Fruit fly (Drosophila melanogaster): ENCODE data around the gene GluRIIC.

The GluRIIC gene

DNA sequence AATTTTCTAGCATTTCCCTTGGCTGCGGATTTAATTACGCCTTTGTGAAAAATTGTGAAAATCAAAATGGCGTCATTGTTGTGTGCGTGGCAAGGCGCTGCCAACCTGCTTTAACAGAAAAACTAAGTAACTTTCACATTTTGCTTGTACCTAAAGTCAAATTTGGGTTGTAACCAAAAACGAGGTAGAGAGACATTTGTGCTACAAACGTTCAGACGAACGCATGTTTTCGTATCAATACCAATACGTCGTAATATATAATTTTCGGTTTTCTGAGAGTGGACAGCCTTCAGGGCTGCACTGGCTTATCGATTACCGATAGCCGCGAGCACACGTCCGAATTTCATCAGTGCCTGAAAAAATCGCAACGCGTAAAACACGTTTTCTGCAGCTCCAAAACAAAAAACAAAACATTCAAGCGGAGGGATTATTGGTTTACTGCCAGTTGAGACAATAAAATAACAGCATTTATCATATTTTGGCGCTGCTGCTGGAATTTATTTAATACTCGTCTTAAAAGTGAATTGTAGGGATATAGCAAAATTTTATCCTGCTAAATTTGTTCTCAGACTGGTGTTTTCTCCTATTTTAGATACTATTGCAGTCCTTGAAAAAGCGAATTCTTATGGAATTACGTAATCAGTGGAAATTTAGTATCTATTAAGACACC lies 43.0 kb upstream of the GluRIIC start (continued):
- TF ChIP-seq Sry-β (GFP tag; optimal IDR thresholded peaks at IDR 0.05) (no peak), pita (GFP tag; optimal IDR thresholded peaks at IDR 0.05) (no peak), cad (GFP tag; optimal IDR thresholded peaks at IDR 0.05) (no peak), Fer3 (tag; optimal IDR thresholded peaks at IDR 0.05) (peak; percentile 48), Lpt (GFP tag; optimal IDR thresholded peaks at IDR 0.05) (no peak), Gug (GFP tag; IDR thresholded peaks at IDR 0.05) (peak; percentile 71), Dip2 (GFP tag; IDR thresholded peaks at IDR 0.05) (no peak), ato (GFP tag; IDR thresholded peaks at IDR 0.05; ENCODE audit: partially characterized antibody) (no peak), lov (optimal IDR thresholded peaks at IDR 0.05) (no peak), lov (GFP tag; IDR thresholded peaks at IDR 0.05) (0 out of 3 replicates have a peak, but pooled peaks have one; percentile 58), CG8478 (optimal IDR thresholded peaks at IDR 0.05) (no peak), CG10431 (GFP tag; optimal IDR thresholded peaks at IDR 0.05) (peak; percentile 21), CG8281 (tag; optimal IDR thresholded peaks at IDR 0.05) (no peak), CG12391 (tag; optimal IDR thresholded peaks at IDR 0.05) (peak; percentile 59), CG30020 (tag; optimal IDR thresholded peaks at IDR 0.05) (no peak), CG13624 (GFP tag; optimal IDR thresholded peaks at IDR 0.05) (peak; percentile 92), Jarid2 (GFP tag; optimal IDR thresholded peaks at IDR 0.05) (no peak), grn (GFP tag; optimal IDR thresholded peaks at IDR 0.05) (no peak), pnt (GFP tag; optimal IDR thresholded peaks at IDR 0.05) (peak; percentile 53), CG14441 (GFP tag; IDR thresholded peaks at IDR 0.05) (peak; percentile 74), CG1024 (GFP tag; IDR thresholded peaks at IDR 0.05) (no peak; the same call in 1 of the 2 replicates), danr (GFP tag; IDR thresholded peaks at IDR 0.05) (no peak), CG33213 (GFP tag; optimal IDR thresholded peaks at IDR 0.05) (peak; percentile 57), oc (tag; optimal IDR thresholded peaks at IDR 0.05) (peak; percentile 50), CG18599 (GFP tag; optimal IDR thresholded peaks at IDR 0.05) (peak; percentile 74), HmgD (GFP tag; optimal IDR thresholded peaks at IDR 0.05) (peak; percentile 44), ttk (GFP tag; IDR thresholded peaks at IDR 0.05) (peak; percentile 36; the same call in 1 of the 2 replicates), slp2 (GFP tag; optimal IDR thresholded peaks at IDR 0.05) (peak; percentile 77), zen2 (GFP tag; IDR thresholded peaks at IDR 0.05; ENCODE audit: partially characterized antibody) (no peak), cas (GFP tag; IDR thresholded peaks at IDR 0.05) (0 out of 2 replicates have a peak, but pooled peaks have one; percentile 29), Opbp (GFP tag; IDR thresholded peaks at IDR 0.05; ENCODE audit: partially characterized antibody) (peak; percentile 43; the same call in 1 of the 3 replicates), Ssrp (tag; optimal IDR thresholded peaks at IDR 0.05) (peak; percentile 67), PHDP (tag; optimal IDR thresholded peaks at IDR 0.05) (peak; percentile 50), usp (GFP tag; optimal IDR thresholded peaks at IDR 0.05) (no peak), CG16815 (GFP tag; optimal IDR thresholded peaks at IDR 0.05) (peak; percentile 43), Dll (GFP tag; IDR thresholded peaks at IDR 0.05; ENCODE audit: partially characterized antibody) (peak; percentile 50; the same call in 1 of the 4 replicates), C15 (GFP tag; IDR thresholded peaks at IDR 0.05) (0 out of 3 replicates have a peak, but pooled peaks have one; percentile 44), yki (optimal IDR thresholded peaks at IDR 0.05) (no peak), fd102C (GFP tag; optimal IDR thresholded peaks at IDR 0.05) (no peak), CG8765 (GFP tag; IDR thresholded peaks at IDR 0.05) (peak; percentile 51; the same call in 1 of the 2 replicates), CG10267 (tag; optimal IDR thresholded peaks at IDR 0.05) (peak; percentile 29), gsb-n (tag; optimal IDR thresholded peaks at IDR 0.05) (peak; percentile 46), B-H1 (GFP tag; IDR thresholded peaks at IDR 0.05) (peak; percentile 30; the same call in 1 of the 3 replicates), Trl (optimal IDR thresholded peaks at IDR 0.05) (no peak), Trl (GFP tag; optimal IDR thresholded peaks at IDR 0.05) (peak; percentile 81), CG17612 (GFP tag; IDR thresholded peaks at IDR 0.05) (no peak), Bdp1 (GFP tag; optimal IDR thresholded peaks at IDR 0.05) (peak; percentile 62), ems (GFP tag; optimal IDR thresholded peaks at IDR 0.05) (peak; percentile 72), gfzf (GFP tag; optimal IDR thresholded peaks at IDR 0.05) (no peak), pfk (GFP tag; optimal IDR thresholded peaks at IDR 0.05) (no peak), her (GFP tag; optimal IDR thresholded peaks at IDR 0.05) (peak; percentile 77)
